Fruit fly (Drosophila melanogaster) whole organism, embryonic: ENCODE data around the gene CG15040.

ENCODE experiments used
- CG10959 ChIP-seq: fragments of 200-800 bp; sonication (Bioruptor generic); IDR thresholded peaks from 2 replicates; pipeline ENCODE4 v1.3.6; 2022; ENCODE audit warnings: missing biosample characterization, missing genetic modification characterization
- CG13296 ChIP-seq: fragments of 200-800 bp; sonication (Bioruptor generic); optimal IDR thresholded peaks from 3 replicates; lab custom pipeline; 2018; ENCODE audit warnings: missing biosample characterization, mild to moderate bottlenecking, missing genetic modification characterization
- CG13424 ChIP-seq: fragments of 200-800 bp; sonication (Bioruptor generic); optimal IDR thresholded peaks from 2 replicates; lab custom pipeline; 2019; ENCODE audit warnings: missing biosample characterization, mild to moderate bottlenecking, missing genetic modification characterization, moderate library complexity
- CG13624 ChIP-seq: fragments of 200-800 bp; sonication (Bioruptor generic); optimal IDR thresholded peaks from 2 replicates; lab custom pipeline; 2016; ENCODE audit warnings: missing biosample characterization, missing genetic modification characterization
- CG13894 ChIP-seq: fragments of 200-800 bp; sonication (Bioruptor generic); optimal IDR thresholded peaks from 3 replicates; lab custom pipeline; 2018; ENCODE audit warnings: missing biosample characterization, mild to moderate bottlenecking, missing genetic modification characterization, moderate library complexity
- CG14667 ChIP-seq: fragments of 200-800 bp; sonication (Bioruptor generic); IDR thresholded peaks from 2 replicates; pipeline ENCODE4 v1.3.6; 2022; ENCODE audit warnings: missing biosample characterization, missing genetic modification characterization
- CG14965 ChIP-seq: fragments of 200-800 bp; sonication (Bioruptor generic); optimal IDR thresholded peaks from 2 replicates; lab custom pipeline; 2016; ENCODE audit warnings: missing biosample characterization, missing genetic modification characterization, borderline replicate concordance
- CG16815 ChIP-seq: fragments of 200-800 bp; sonication (Bioruptor generic); optimal IDR thresholded peaks from 3 replicates; lab custom pipeline; 2017; ENCODE audit warnings: missing biosample characterization, mild to moderate bottlenecking, missing genetic modification characterization
- CG17568 ChIP-seq: fragments of 200-800 bp; sonication (Bioruptor generic); optimal IDR thresholded peaks from 2 replicates; lab custom pipeline; 2018; ENCODE audit warnings: missing biosample characterization, mild to moderate bottlenecking, missing genetic modification characterization, moderate library complexity
- CG17912 ChIP-seq: fragments of 200-800 bp; sonication (Bioruptor generic); optimal IDR thresholded peaks from 2 replicates; lab custom pipeline; 2018; ENCODE audit warnings: missing biosample characterization, mild to moderate bottlenecking, missing genetic modification characterization
- CG3838 ChIP-seq: fragments of 200-800 bp; sonication (Bioruptor generic); optimal IDR thresholded peaks from 3 replicates; lab custom pipeline; 2016; ENCODE audit warnings: missing biosample characterization, missing genetic modification characterization
- CG4282 ChIP-seq: fragments of 200-800 bp; sonication (Bioruptor generic); optimal IDR thresholded peaks from 2 replicates; lab custom pipeline; 2016; ENCODE audit warnings: missing biosample characterization, missing genetic modification characterization
- CG4424 ChIP-seq: fragments of 200-800 bp; sonication (Bioruptor generic); optimal IDR thresholded peaks from 3 replicates; lab custom pipeline; 2016; ENCODE audit warnings: missing biosample characterization, missing genetic modification characterization
- CG4707 ChIP-seq: fragments of 200-800 bp; sonication (Bioruptor generic); optimal IDR thresholded peaks from 2 replicates; lab custom pipeline; 2018; ENCODE audit warnings: missing biosample characterization, mild to moderate bottlenecking, missing genetic modification characterization, moderate library complexity
- CG4730 ChIP-seq: fragments of 200-800 bp; sonication (Bioruptor generic); IDR thresholded peaks from 2 replicates; pipeline ENCODE4 v1.3.6; 2022; ENCODE audit warnings: missing biosample characterization, missing genetic modification characterization
- CG5245 ChIP-seq: fragments of 200-800 bp; sonication (Bioruptor generic); optimal IDR thresholded peaks from 3 replicates; lab custom pipeline; 2016; ENCODE audit warnings: missing biosample characterization, missing genetic modification characterization
- CG6254 ChIP-seq: fragments of 200-800 bp; sonication (Bioruptor generic); optimal IDR thresholded peaks from 3 replicates; lab custom pipeline; 2017; ENCODE audit warnings: mild to moderate bottlenecking, missing biosample characterization, missing genetic modification reagents, missing genetic modification characterization
- CG6272 ChIP-seq: fragments of 200-800 bp; sonication (Bioruptor generic); IDR thresholded peaks from 2 replicates; pipeline ENCODE4 v1.3.6; 2022; ENCODE audit warnings: missing biosample characterization, missing genetic modification characterization
- CG7745 ChIP-seq: fragments of 200-800 bp; sonication (Bioruptor generic); optimal IDR thresholded peaks from 2 replicates; lab custom pipeline; 2018; ENCODE audit warnings: missing biosample characterization, mild to moderate bottlenecking, missing genetic modification characterization, moderate library complexity
- CG9817 ChIP-seq: fragments of 200-800 bp; sonication (Bioruptor generic); optimal IDR thresholded peaks from 2 replicates; lab custom pipeline; 2018; ENCODE audit warnings: missing biosample characterization, mild to moderate bottlenecking, missing genetic modification characterization, moderate library complexity
- Dek ChIP-seq: fragments of 200-800 bp; sonication (Bioruptor generic); optimal IDR thresholded peaks from 3 replicates; lab custom pipeline; 2019; ENCODE audit warnings: missing biosample characterization, mild to moderate bottlenecking, missing genetic modification characterization, moderate library complexity
- Doc2 ChIP-seq: fragments of 200-800 bp; sonication (Bioruptor generic); IDR thresholded peaks from 2 replicates; pipeline ENCODE4 v1.3.6; 2022; ENCODE audit warnings: missing biosample characterization, missing genetic modification characterization
- Elba2 ChIP-seq: fragments of 200-800 bp; sonication (Bioruptor generic); optimal IDR thresholded peaks from 3 replicates; lab custom pipeline; 2016; ENCODE audit warnings: missing biosample characterization, missing genetic modification characterization
- GATAe ChIP-seq: fragments of 200-800 bp; sonication (Bioruptor generic); conservative IDR thresholded peaks from 2 replicates; pipeline ENCODE4 v1.3.6; 2022; ENCODE audit warnings: missing biosample characterization, missing genetic modification characterization
- Gsc ChIP-seq: fragments of 200-800 bp; sonication (Bioruptor generic); IDR thresholded peaks from 2 replicates; pipeline ENCODE4 v1.3.6; 2022; ENCODE audit warnings: missing biosample characterization, missing genetic modification characterization
- HLH3B ChIP-seq: fragments of 200-800 bp; sonication (Bioruptor generic); IDR thresholded peaks from 2 replicates; pipeline ENCODE4 v1.3.6; 2022; ENCODE audit warnings: missing biosample characterization, missing genetic modification characterization
- Hr39 ChIP-seq: fragments of >200 bp; optimal IDR thresholded peaks from 2 replicates; lab custom pipeline; 2017
- Kr ChIP-seq: fragments of 200-800 bp; sonication (Bioruptor generic); optimal IDR thresholded peaks from 2 replicates; lab custom pipeline; 2017; ENCODE audit warnings: missing biosample characterization, mild to moderate bottlenecking, missing genetic modification characterization
- Scr ChIP-seq: fragments of 200-800 bp; sonication (Bioruptor generic); IDR thresholded peaks from 2 replicates; pipeline ENCODE4 v1.3.6; 2022; ENCODE audit warnings: missing biosample characterization, missing genetic modification characterization; ENCODE audit not compliant: partially characterized antibody
- Side ChIP-seq: fragments of 200-800 bp; sonication (Bioruptor generic); optimal IDR thresholded peaks from 2 replicates; lab custom pipeline; 2016; ENCODE audit warnings: missing biosample characterization, missing genetic modification characterization
- Sry-δ ChIP-seq: fragments of 200-800 bp; sonication (Bioruptor generic); optimal IDR thresholded peaks from 2 replicates; lab custom pipeline; 2016; ENCODE audit warnings: missing biosample characterization, missing genetic modification characterization
- Trl ChIP-seq, 3 experiments: fragments of >200 bp in 2 of 3; fragments of 200-800 bp in 1 of 3; sonication (Bioruptor generic) in 1 of 3; optimal IDR thresholded peaks; 2 replicates in 1 of 3; 3 replicates in 2 of 3; lab custom pipeline; 2016 to 2017; ENCODE audit warnings: missing biosample characterization in 1 of 3, missing genetic modification characterization in 1 of 3
- Usf ChIP-seq: fragments of 200-800 bp; sonication (Bioruptor generic); optimal IDR thresholded peaks from 2 replicates; lab custom pipeline; 2017; ENCODE audit warnings: missing genotype, missing biosample characterization, missing genetic modification characterization
- ap ChIP-seq: fragments of 200-800 bp; sonication (Bioruptor generic); IDR thresholded peaks from 2 replicates; pipeline ENCODE4 v1.3.6; 2022; ENCODE audit warnings: missing biosample characterization, missing genetic modification characterization
- ara ChIP-seq: fragments of 200-800 bp; sonication (Bioruptor generic); IDR thresholded peaks from 2 replicates; pipeline ENCODE4 v1.3.6; 2022; ENCODE audit warnings: missing biosample characterization, missing genetic modification characterization
- ato ChIP-seq: fragments of 200-800 bp; sonication (Bioruptor generic); IDR thresholded peaks from 2 replicates; pipeline ENCODE4 v1.3.6; 2022; ENCODE audit warnings: missing biosample characterization, missing genetic modification characterization; ENCODE audit not compliant: partially characterized antibody
- cas ChIP-seq: fragments of 200-800 bp; sonication (Bioruptor generic); IDR thresholded peaks from 2 replicates; pipeline ENCODE4 v1.3.6; 2022; ENCODE audit warnings: missing biosample characterization, missing genetic modification characterization
- chif ChIP-seq, 2 experiments: fragments of 200-800 bp; sonication (Bioruptor generic); optimal IDR thresholded peaks; 3 replicates each; lab custom pipeline; 2016; ENCODE audit warnings: missing biosample characterization in 2 of 2, missing genetic modification characterization in 2 of 2
- cwo ChIP-seq: fragments of 200-800 bp; sonication (Bioruptor generic); optimal IDR thresholded peaks from 3 replicates; lab custom pipeline; 2017; ENCODE audit warnings: missing biosample characterization, missing genetic modification characterization, mild to moderate bottlenecking, moderate library complexity, missing genetic modification reagents
- dmrt99B ChIP-seq: fragments of 200-800 bp; sonication (Bioruptor generic); optimal IDR thresholded peaks from 2 replicates; lab custom pipeline; 2018; ENCODE audit warnings: missing biosample characterization, mild to moderate bottlenecking, missing genetic modification characterization, moderate library complexity
- eve ChIP-seq, 2 experiments: fragments of >200 bp; optimal IDR thresholded peaks; 2 replicates each; lab custom pipeline; 2017; ENCODE audit warnings: missing biosample characterization in 2 of 2, missing genetic modification characterization in 2 of 2
- jing ChIP-seq: fragments of 200-800 bp; sonication (Bioruptor generic); optimal IDR thresholded peaks from 2 replicates; lab custom pipeline; 2018; ENCODE audit warnings: missing biosample characterization, mild to moderate bottlenecking, missing genetic modification characterization
- kay ChIP-seq: fragments of 200-800 bp; sonication (Bioruptor generic); optimal IDR thresholded peaks from 2 replicates; lab custom pipeline; 2016; ENCODE audit warnings: missing biosample characterization, missing genetic modification characterization
- nerfin-2 ChIP-seq: fragments of 200-800 bp; sonication (Bioruptor generic); IDR thresholded peaks from 2 replicates; pipeline ENCODE4 v1.3.6; 2022; ENCODE audit warnings: missing biosample characterization, missing genetic modification characterization; ENCODE audit not compliant: partially characterized antibody
- peb ChIP-seq: fragments of 200-800 bp; sonication (Bioruptor generic); IDR thresholded peaks from 2 replicates; pipeline ENCODE4 v1.3.6; 2022; ENCODE audit warnings: missing biosample characterization, missing genetic modification characterization
- pho ChIP-seq: fragments of 200-800 bp; sonication (Bioruptor generic); optimal IDR thresholded peaks from 2 replicates; lab custom pipeline; 2016; ENCODE audit warnings: missing biosample characterization, missing genetic modification characterization
- pita ChIP-seq: fragments of 200-800 bp; sonication (Bioruptor generic); optimal IDR thresholded peaks from 2 replicates; lab custom pipeline; 2017; ENCODE audit warnings: missing biosample characterization, mild to moderate bottlenecking, missing genetic modification characterization
- sim ChIP-seq: fragments of 200-800 bp; sonication (Bioruptor generic); IDR thresholded peaks from 2 replicates; pipeline ENCODE4 v1.3.6; 2022; ENCODE audit warnings: missing biosample characterization, missing genetic modification characterization
- tin ChIP-seq: fragments of 200-800 bp; sonication (Bioruptor generic); optimal IDR thresholded peaks from 3 replicates; lab custom pipeline; 2016; ENCODE audit warnings: missing biosample characterization, missing genetic modification characterization
- tll ChIP-seq, 2 experiments: fragments of 200-800 bp in 1 of 2; fragments of >200 bp in 1 of 2; sonication (Bioruptor generic) in 1 of 2; optimal IDR thresholded peaks; 2 replicates each; lab custom pipeline; 2017 to 2019; ENCODE audit warnings: missing biosample characterization in 2 of 2, missing genetic modification characterization in 2 of 2, mild to moderate bottlenecking in 1 of 2, moderate library complexity in 1 of 2
- twi ChIP-seq: fragments of 200-800 bp; optimal IDR thresholded peaks from 2 replicates; lab custom pipeline; 2019; ENCODE audit warnings: missing biosample characterization, mild to moderate bottlenecking, missing genetic modification characterization, moderate library complexity
- unpg ChIP-seq: fragments of 200-800 bp; sonication (Bioruptor generic); optimal IDR thresholded peaks from 3 replicates; lab custom pipeline; 2018; ENCODE audit warnings: missing biosample characterization, mild to moderate bottlenecking, missing genetic modification characterization, moderate library complexity

CG15040 gene

DNA sequence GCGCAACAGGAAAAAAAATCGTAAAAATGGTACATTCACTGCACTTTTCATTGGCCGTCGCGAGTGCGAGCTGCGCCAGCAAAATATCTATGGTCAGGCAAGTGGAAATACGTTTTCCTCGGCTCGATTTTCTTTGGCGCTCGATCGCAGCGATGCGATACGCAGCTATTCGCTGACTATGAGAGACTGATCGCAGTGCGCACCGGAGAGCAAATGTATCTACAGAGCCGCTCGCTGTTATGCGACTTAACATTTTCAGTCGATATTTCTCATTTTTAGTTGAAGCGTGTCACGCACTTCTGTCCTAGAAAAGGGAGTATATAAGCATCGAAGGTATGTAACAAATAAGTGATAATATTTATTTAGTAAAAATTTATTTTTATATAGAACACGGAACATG is 17.3 kb upstream of the CG15040 start, which contains the start of gene wgn (continued):
- TF ChIP-seq CG13894 (tag; lab: Kevin White, UChicago) (no peak), CG17568 (GFP tag; lab: Kevin White, UChicago) (no peak), peb (no peak), tin (GFP tag; lab: Kevin White, UChicago) (no peak), HLH3B (no peak), Scr (GFP tag; lab: Robert Waterston, UW) (peak; percentile 89), Doc2 (GFP tag; lab: Robert Waterston, UW) (no peak), Trl (optimal IDR thresholded peaks at IDR 0.05; lab: Kevin White, UChicago) (peak; percentile 33 to 43), Trl (GFP tag; optimal IDR thresholded peaks at IDR 0.05; lab: Kevin White, UChicago) (no peak), Usf (no peak), CG4424 (GFP tag; lab: Kevin White, UChicago) (no peak), ara (no peak), twi (tag; lab: Kevin White, UChicago) (no peak), CG10959 (GFP tag; lab: Robert Waterston, UW) (no peak), CG6254 (no peak), sim (no peak), CG17912 (GFP tag; lab: Kevin White, UChicago) (no peak), Hr39 (lab: Kevin White, UChicago) (no peak), CG5245 (GFP tag; lab: Kevin White, UChicago) (no peak), pho (GFP tag; lab: Kevin White, UChicago) (no peak), pita (no peak), jing (GFP tag; lab: Kevin White, UChicago) (no peak), ato (peak; percentile 13; the same call in 1 of the 2 replicates), ap (GFP tag; lab: Robert Waterston, UW) (no peak), dmrt99B (tag; lab: Kevin White, UChicago) (no peak), cwo (GFP tag; lab: Kevin White, UChicago) (no peak), CG14667 (GFP tag; lab: Robert Waterston, UW) (no peak), CG3838 (GFP tag; lab: Kevin White, UChicago) (no peak), CG6272 (GFP tag; lab: Robert Waterston, UW) (no peak), CG13424 (tag; lab: Kevin White, UChicago) (no peak), Gsc (GFP tag; lab: Robert Waterston, UW) (no peak), CG4282 (GFP tag; lab: Kevin White, UChicago) (no peak), CG13624 (no peak), Dek (tag; lab: Kevin White, UChicago) (no peak), eve (GFP tag; optimal IDR thresholded peaks at IDR 0.05; lab: Kevin White, UChicago) (no peak), unpg (GFP tag; lab: Kevin White, UChicago) (no peak), CG14965 (GFP tag; lab: Kevin White, UChicago) (no peak), chif (GFP tag; optimal IDR thresholded peaks at IDR 0.05; lab: Kevin White, UChicago) (no peak), kay (GFP tag; lab: Kevin White, UChicago) (no peak), CG16815 (no peak), CG13296 (no peak), Side (GFP tag; lab: Kevin White, UChicago) (no peak), CG4707 (GFP tag; lab: Kevin White, UChicago) (no peak), GATAe (no peak), CG7745 (tag; lab: Kevin White, UChicago) (no peak), Sry-δ (GFP tag; lab: Kevin White, UChicago) (no peak), CG4730 (GFP tag; lab: Robert Waterston, UW) (no peak), cas (GFP tag; lab: Robert Waterston, UW) (no peak), tll (GFP tag; optimal IDR thresholded peaks at IDR 0.05; lab: Kevin White, UChicago) (no peak), CG9817 (tag; lab: Kevin White, UChicago) (no peak), nerfin-2 (GFP tag; lab: Robert Waterston, UW) (peak; percentile 49), Elba2 (GFP tag; lab: Kevin White, UChicago) (no peak), Kr (no peak)
